Worm (Caenorhabditis elegans) whole organism, late embryonic: Measurements from ENCODE around the gene rfip-1.

Experiments
- hlh-30 ChIP-seq: sonication (generic microtip); optimal IDR thresholded peaks from 2 replicates; lab custom pipeline; 2017; ENCODE audit warnings: antibody characterized with exemption, missing genetic modification characterization, missing compliant biosample characterization; ENCODE audit not compliant: insufficient read depth
- npax-4 ChIP-seq: sonication (generic microtip); optimal IDR thresholded peaks from 2 replicates; lab custom pipeline; 2016; ENCODE audit warnings: missing genetic modification characterization, missing compliant biosample characterization

DNA sequence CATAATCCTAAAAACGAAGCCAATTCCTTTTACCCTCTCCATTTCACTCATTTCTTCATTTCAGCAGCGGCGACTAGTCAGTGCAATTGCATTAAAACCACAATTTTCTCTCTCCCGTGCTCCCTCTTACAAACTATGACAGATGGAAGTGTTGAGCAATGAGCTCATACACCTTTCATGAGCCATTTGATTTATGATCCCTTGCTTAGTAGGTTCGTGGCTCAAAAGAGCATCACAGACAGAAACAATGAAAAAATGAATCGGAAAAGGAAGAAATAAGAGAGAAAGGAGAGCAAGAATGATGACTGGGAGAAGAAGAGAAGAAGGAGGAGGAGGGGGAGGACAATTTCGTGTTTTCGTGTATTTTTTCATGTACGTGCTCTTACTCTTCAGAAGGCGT lies 12.8 kb upstream of the rfip-1 start:
- TF ChIP-seq hlh-30 (tag; lab: Kevin White, UChicago) (no peak), npax-4 (tag; lab: Kevin White, UChicago) (no peak)
